Worm (Caenorhabditis elegans) whole organism, L1 larva: ENCODE measurements around the gene spp-29.
A peak's percentile ranks its signal among the peaks of the same experiment; 100 is the strongest.

Experiments used
- Y116A8C.19 ChIP-seq: sonication (generic microtip); optimal IDR thresholded peaks from 2 replicates; lab custom pipeline; 2016; ENCODE audit warnings: missing compliant biosample characterization, missing genetic modification characterization, borderline replicate concordance
- aha-1 ChIP-seq: fragments of 150-350 bp; optimal IDR thresholded peaks from 2 replicates; lab custom pipeline; 2014; ENCODE audit warnings: missing biosample characterization, missing genetic modification characterization
- aly-2 ChIP-seq: fragments of 150-350 bp; optimal IDR thresholded peaks from 2 replicates; lab custom pipeline; 2014; ENCODE audit warnings: missing biosample characterization, missing genetic modification characterization
- blmp-1 ChIP-seq: fragments of 150-350 bp; optimal IDR thresholded peaks from 2 replicates; lab custom pipeline; 2014; ENCODE audit warnings: missing biosample characterization, missing genetic modification characterization
- ceh-82 ChIP-seq, 3 experiments: fragments of 150-350 bp in 1 of 3; sonication (generic microtip) in 2 of 3; optimal IDR thresholded peaks; 2 replicates each; lab custom pipeline; 2014 to 2017; ENCODE audit warnings: missing biosample characterization in 3 of 3, missing genetic modification characterization in 3 of 3
- ceh-90 ChIP-seq: sonication (generic microtip); optimal IDR thresholded peaks from 2 replicates; lab custom pipeline; 2016; ENCODE audit warnings: missing genetic modification characterization, missing compliant biosample characterization
- dpl-1 ChIP-seq, 3 experiments: fragments of 150-350 bp in 2 of 3; sonication (generic microtip) in 1 of 3; optimal IDR thresholded peaks; 2 replicates each; lab custom pipeline; 2014 to 2017; ENCODE audit warnings: missing biosample characterization in 3 of 3, missing genetic modification characterization in 3 of 3, missing genetic modification reagents in 3 of 3
- efl-1 ChIP-seq, 4 experiments: fragments of 150-350 bp; optimal IDR thresholded peaks in 3 of 4; peaks in 1 of 4; 1 replicate in 1 of 4; 2 replicates in 3 of 4; lab custom pipeline; 2014; ENCODE audit warnings: missing biosample characterization in 2 of 4, missing genetic modification characterization in 2 of 4, missing genetic modification reagents in 2 of 4
- efl-3 ChIP-seq: fragments of 200-800 bp; sonication (Bioruptor generic); optimal IDR thresholded peaks from 2 replicates; lab custom pipeline; 2018; ENCODE audit warnings: mild to moderate bottlenecking, missing genetic modification characterization, missing compliant biosample characterization
- egl-13 ChIP-seq: sonication (generic microtip); optimal IDR thresholded peaks from 2 replicates; lab custom pipeline; 2016; ENCODE audit warnings: missing genotype, missing genetic modification reagents, missing genetic modification characterization, missing compliant biosample characterization
- egl-27 ChIP-seq, 2 experiments: fragments of 150-350 bp in 1 of 2; sonication (generic microtip); optimal IDR thresholded peaks; 3 replicates each; lab custom pipeline; 2017 to 2018; ENCODE audit warnings: missing biosample characterization in 2 of 2, missing genetic modification characterization in 2 of 2, missing genetic modification reagents in 2 of 2
- ets-5 ChIP-seq: fragments of 200-800 bp; sonication (Bioruptor generic); IDR thresholded peaks from 2 replicates; pipeline ENCODE4 v1.3.6; 2022; ENCODE audit warnings: missing genetic modification characterization, missing compliant biosample characterization
- fkh-4 ChIP-seq: sonication (generic microtip); optimal IDR thresholded peaks from 2 replicates; lab custom pipeline; 2016; ENCODE audit warnings: missing compliant biosample characterization, missing genetic modification characterization, borderline replicate concordance
- fos-1 ChIP-seq: fragments of 150-350 bp; optimal IDR thresholded peaks from 2 replicates; lab custom pipeline; 2014; ENCODE audit warnings: missing biosample characterization, missing genetic modification characterization
- hlh-17 ChIP-seq: fragments of 200-800 bp; sonication (Bioruptor generic); optimal IDR thresholded peaks from 2 replicates; lab custom pipeline; 2018; ENCODE audit warnings: missing genetic modification characterization, mild to moderate bottlenecking, missing compliant biosample characterization, moderate library complexity, borderline replicate concordance
- irx-1 ChIP-seq: sonication (generic microtip); optimal IDR thresholded peaks from 2 replicates; lab custom pipeline; 2016; ENCODE audit warnings: missing genetic modification characterization, missing compliant biosample characterization
- lin-13 ChIP-seq: fragments of 150-350 bp; optimal IDR thresholded peaks from 2 replicates; lab custom pipeline; 2014; ENCODE audit warnings: missing biosample characterization, missing genetic modification reagents, missing genetic modification characterization
- lin-15B ChIP-seq: fragments of 150-350 bp; sonication (generic microtip); optimal IDR thresholded peaks from 3 replicates; lab custom pipeline; 2014; ENCODE audit warnings: missing biosample characterization, missing genetic modification characterization
- lsy-2 ChIP-seq, 2 experiments: fragments of 150-350 bp; optimal IDR thresholded peaks; 2 replicates each; lab custom pipeline; 2014; ENCODE audit warnings: missing biosample characterization in 2 of 2, missing genetic modification characterization in 2 of 2
- mdl-1 ChIP-seq, 2 experiments: fragments of 150-350 bp; optimal IDR thresholded peaks; 2 replicates each; lab custom pipeline; 2014 to 2017; ENCODE audit warnings: missing biosample characterization in 2 of 2, missing genetic modification characterization in 2 of 2, inconsistent platforms in 1 of 2
- mep-1 ChIP-seq: fragments of 150-350 bp; optimal IDR thresholded peaks from 2 replicates; lab custom pipeline; 2014; ENCODE audit warnings: missing biosample characterization, missing genetic modification characterization
- nhr-11 ChIP-seq: fragments of 150-350 bp; optimal IDR thresholded peaks from 2 replicates; lab custom pipeline; 2014; ENCODE audit warnings: missing biosample characterization, missing genetic modification characterization
- nhr-12 ChIP-seq: sonication (generic microtip); optimal IDR thresholded peaks from 2 replicates; lab custom pipeline; 2017; ENCODE audit warnings: missing biosample characterization, missing genetic modification characterization
- nhr-237 ChIP-seq: fragments of 150-350 bp; optimal IDR thresholded peaks from 2 replicates; lab custom pipeline; 2014; ENCODE audit warnings: missing biosample characterization, missing genetic modification characterization
- nhr-28 ChIP-seq: fragments of 150-350 bp; optimal IDR thresholded peaks from 2 replicates; lab custom pipeline; 2014; ENCODE audit warnings: missing biosample characterization, missing genetic modification characterization
- nhr-77 ChIP-seq: fragments of 150-350 bp; optimal IDR thresholded peaks from 2 replicates; lab custom pipeline; 2014; ENCODE audit warnings: missing biosample characterization, missing genetic modification characterization
- pax-3 ChIP-seq: fragments of 200-800 bp; sonication (Bioruptor generic); optimal IDR thresholded peaks from 2 replicates; lab custom pipeline; 2018; ENCODE audit warnings: mild to moderate bottlenecking, missing genetic modification characterization, moderate library complexity, missing compliant biosample characterization
- pqm-1 ChIP-seq: sonication (generic microtip); optimal IDR thresholded peaks from 3 replicates; lab custom pipeline; 2017; ENCODE audit warnings: missing biosample characterization, missing genetic modification characterization
- skn-1 ChIP-seq: fragments of 150-350 bp; optimal IDR thresholded peaks from 2 replicates; lab custom pipeline; 2014; ENCODE audit warnings: missing biosample characterization, missing genetic modification characterization
- snpc-4 ChIP-seq: fragments of 150-350 bp; optimal IDR thresholded peaks from 2 replicates; lab custom pipeline; 2014; ENCODE audit warnings: missing biosample characterization, missing genetic modification characterization
- snu-23 ChIP-seq: sonication (generic microtip); optimal IDR thresholded peaks from 2 replicates; lab custom pipeline; 2016; ENCODE audit warnings: missing genetic modification characterization, missing compliant biosample characterization
- swsn-7 ChIP-seq: sonication (generic microtip); optimal IDR thresholded peaks from 2 replicates; lab custom pipeline; 2016; ENCODE audit warnings: missing genetic modification characterization, missing compliant biosample characterization
- tbx-2 ChIP-seq: sonication (generic microtip); optimal IDR thresholded peaks from 2 replicates; lab custom pipeline; 2016; ENCODE audit warnings: missing genetic modification characterization, missing compliant biosample characterization
- tlp-1 ChIP-seq: fragments of 150-350 bp; optimal IDR thresholded peaks from 2 replicates; lab custom pipeline; 2014; ENCODE audit warnings: missing biosample characterization, missing genetic modification characterization
- unc-30 ChIP-seq: sonication (generic microtip); optimal IDR thresholded peaks from 2 replicates; lab custom pipeline; 2017; ENCODE audit warnings: missing biosample characterization, missing genetic modification characterization
- zip-4 ChIP-seq: fragments of 200-800 bp; sonication (Bioruptor generic); optimal IDR thresholded peaks from 2 replicates; lab custom pipeline; 2018; ENCODE audit warnings: mild to moderate bottlenecking, missing genetic modification characterization, moderate library complexity, missing compliant biosample characterization
- ztf-11 ChIP-seq, 2 experiments: sonication (generic microtip); optimal IDR thresholded peaks; 2 replicates each; lab custom pipeline; 2016 to 2017; ENCODE audit warnings: missing genetic modification characterization in 2 of 2, missing biosample characterization in 1 of 2, missing compliant biosample characterization in 1 of 2
- ztf-4 ChIP-seq: fragments of 150-350 bp; optimal IDR thresholded peaks from 2 replicates; lab custom pipeline; 2014; ENCODE audit warnings: missing biosample characterization, missing genetic modification characterization

spp-29 gene

DNA sequence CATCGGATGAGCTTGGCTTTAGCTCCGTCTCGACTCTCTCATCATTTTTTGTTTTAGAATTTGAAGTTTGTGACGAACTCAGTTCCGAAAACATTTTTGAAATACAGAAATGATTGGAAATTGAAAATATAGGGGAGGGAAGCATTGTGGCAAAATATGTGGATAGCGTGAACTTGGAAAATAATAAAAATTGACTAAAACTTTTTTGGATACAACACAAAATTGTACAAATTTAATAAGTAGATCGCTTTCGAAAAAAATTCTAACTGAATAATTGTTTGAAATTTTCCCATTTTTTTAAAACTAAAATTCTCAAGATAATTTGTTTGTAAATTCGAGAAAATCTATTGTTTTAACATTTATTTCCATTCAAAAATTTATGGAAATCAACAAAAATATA is 12.9 kb downstream of the spp-29 start, which contains the start of gene F59A1.15:
Gene F59A1.15 (minus strand): TSS at position 101 of the 400 bp plus-strand sequence.
- TF ChIP-seq lin-13 (no peak), tlp-1 (tag; lab: Kevin White, UChicago) (no peak), irx-1 (no peak), hlh-17 (GFP tag; lab: Kevin White, UChicago) (no peak), nhr-77 (tag; lab: Kevin White, UChicago) (no peak), zip-4 (GFP tag; lab: Kevin White, UChicago) (no peak), nhr-12 (tag; lab: Kevin White, UChicago) (no peak), fos-1 (no peak), swsn-7 (tag; lab: Kevin White, UChicago) (no peak), pax-3 (tag; lab: Kevin White, UChicago) (no peak), aly-2 (no peak)

DNA sequence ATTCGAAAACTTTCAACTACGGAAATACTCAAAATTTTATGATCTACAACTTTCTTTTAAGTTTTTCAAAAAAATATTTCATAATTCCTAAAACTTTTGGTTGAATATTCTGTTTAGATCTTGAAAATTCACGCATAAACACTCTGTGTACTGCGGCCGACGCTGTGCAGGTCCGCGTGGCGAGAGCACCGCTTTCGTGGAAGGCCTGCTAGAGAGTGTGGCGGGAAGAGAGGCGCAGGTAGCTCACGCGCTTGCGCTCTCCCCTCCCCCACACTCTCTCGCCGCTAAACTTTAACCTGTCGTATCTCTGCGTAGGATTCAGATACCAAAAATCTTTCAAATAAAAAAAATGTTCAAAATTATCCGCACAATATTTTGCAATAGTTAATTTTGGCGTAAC is 13.4 kb downstream of the spp-29 start:
- TF ChIP-seq ztf-11 (tag; optimal IDR thresholded peaks at IDR 0.05; lab: Kevin White, UChicago), result no peak
- TF ChIP-seq efl-1 (optimal IDR thresholded peaks at IDR 0.05; lab: Kevin White, UChicago), result no peak
- peak in 1 of 2 experiments; percentile 4 for TF ChIP-seq efl-1 (GFP tag; optimal IDR thresholded peaks at IDR 0.05 in 1 of 2; lab: Kevin White, UChicago)

DNA sequence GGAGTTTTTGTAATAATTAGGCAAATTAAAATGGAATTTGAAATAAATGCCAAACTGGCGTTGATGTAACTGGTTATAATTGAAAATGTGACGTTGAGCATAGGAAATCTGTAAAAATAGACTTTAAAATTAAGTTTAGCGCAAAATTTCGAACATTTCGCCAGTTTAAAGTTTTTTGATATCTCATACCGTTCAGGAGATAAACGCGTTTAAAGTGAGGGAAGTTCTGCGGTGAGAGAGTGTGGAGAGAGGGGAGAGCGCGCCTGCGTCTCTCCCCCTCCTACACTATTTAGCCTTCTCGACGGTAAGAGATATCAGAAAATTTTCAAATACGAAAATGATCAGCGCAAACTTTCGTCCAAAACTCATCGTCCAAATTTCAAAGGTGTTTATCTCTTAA is 20.1 kb downstream of the spp-29 start, which contains the start of gene str-92:
Gene str-92 (minus strand): TSS at position 101 of the 400 bp plus-strand sequence.
- TF ChIP-seq nhr-11 (tag; lab: Kevin White, UChicago) (no peak), lsy-2 (tag; optimal IDR thresholded peaks at IDR 0.05; lab: Kevin White, UChicago) (no peak), zip-4 (GFP tag; lab: Kevin White, UChicago) (no peak), skn-1 (tag; lab: Kevin White, UChicago) (no peak), egl-27 (tag; optimal IDR thresholded peaks at IDR 0.05; lab: Kevin White, UChicago) (no peak), fkh-4 (no peak), nhr-28 (no peak), Y116A8C.19 (no peak), irx-1 (no peak), unc-30 (tag; lab: Kevin White, UChicago) (no peak), mep-1 (tag; lab: Kevin White, UChicago) (no peak), snpc-4 (tag; lab: Kevin White, UChicago) (no peak), dpl-1 (GFP tag; optimal IDR thresholded peaks at IDR 0.05; lab: Kevin White, UChicago) (no peak), ztf-4 (tag; lab: Kevin White, UChicago) (no peak), egl-13 (tag; lab: Kevin White, UChicago) (no peak), pqm-1 (tag; lab: Kevin White, UChicago) (no peak)
- TF ChIP-seq, all 84 proteins: peak for 0

DNA sequence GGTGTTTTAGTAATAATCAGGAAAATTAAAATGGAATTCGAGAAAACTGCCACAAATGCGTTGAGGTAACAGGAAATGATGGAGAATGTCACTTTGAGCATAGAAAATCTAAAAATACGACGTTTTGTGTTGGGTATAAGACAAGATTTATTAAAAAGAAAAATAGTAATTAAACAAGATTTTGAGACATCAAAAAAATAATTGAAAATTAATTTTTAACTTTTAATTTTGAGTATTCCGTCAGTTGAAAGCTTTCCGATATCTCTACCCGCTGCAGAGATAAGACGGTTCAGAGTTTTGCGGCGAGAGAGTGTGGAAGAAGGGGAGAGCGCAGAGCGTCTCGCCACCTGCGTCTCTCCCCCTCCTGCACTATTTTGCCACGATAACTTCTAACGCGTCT is 23.3 kb downstream of the spp-29 start, which contains the start of gene str-93:
Gene str-93 (minus strand): TSS at position 101 of the 400 bp plus-strand sequence.
- TF ChIP-seq aha-1 (tag; lab: Kevin White, UChicago), result no peak
- TF ChIP-seq lin-15B (tag; lab: Kevin White, UChicago), result no peak
- no peak for TF ChIP-seq nhr-237 (tag; lab: Kevin White, UChicago)
- no peak for TF ChIP-seq mdl-1 (tag; optimal IDR thresholded peaks at IDR 0.05; lab: Kevin White, UChicago)
- no peak for TF ChIP-seq efl-3
- no peak for TF ChIP-seq snu-23 (GFP tag; lab: Kevin White, UChicago)
- no peak for TF ChIP-seq tbx-2 (tag; lab: Kevin White, UChicago)
- TF ChIP-seq lsy-2 (tag; optimal IDR thresholded peaks at IDR 0.05; lab: Kevin White, UChicago), result no peak
- no peak for TF ChIP-seq irx-1
- no peak for TF ChIP-seq blmp-1 (tag; lab: Kevin White, UChicago)
- TF ChIP-seq ceh-90 (tag; lab: Kevin White, UChicago), result no peak
- no peak for TF ChIP-seq ets-5
- TF ChIP-seq nhr-28, result no peak
- TF ChIP-seq hlh-17 (GFP tag; lab: Kevin White, UChicago), result no peak
- TF ChIP-seq fos-1, result no peak
- no peak for TF ChIP-seq ceh-82 (tag; optimal IDR thresholded peaks at IDR 0.05; lab: Kevin White, UChicago)
- no peak for TF ChIP-seq nhr-12 (tag; lab: Kevin White, UChicago)
